Fruit fly (Drosophila melanogaster) whole organism, prepupa: ENCODE results near the gene Obp85a.
A peak's percentile ranks its signal among the peaks of the same experiment; 100 is the strongest.

Experiments used
- Blimp-1 ChIP-seq: fragments of 200-800 bp; sonication (Bioruptor generic); optimal IDR thresholded peaks from 3 replicates; lab custom pipeline; 2017; ENCODE audit warnings: missing biosample characterization, missing genetic modification characterization, mild to moderate bottlenecking, moderate library complexity, missing genetic modification reagents
- CG10631 ChIP-seq: fragments of 200-800 bp; sonication (Bioruptor generic); optimal IDR thresholded peaks from 2 replicates; lab custom pipeline; 2016; ENCODE audit warnings: missing biosample characterization, missing genetic modification characterization
- CG10669 ChIP-seq: fragments of 200-800 bp; sonication (Bioruptor generic); optimal IDR thresholded peaks from 3 replicates; lab custom pipeline; 2018; ENCODE audit warnings: missing biosample characterization, mild to moderate bottlenecking, missing genetic modification characterization, moderate library complexity
- CG11294 ChIP-seq: fragments of 200-800 bp; sonication (Bioruptor generic); IDR thresholded peaks from 2 replicates; pipeline ENCODE4 v1.3.6; 2022; ENCODE audit warnings: missing biosample characterization, missing genetic modification characterization
- CG15336 ChIP-seq: fragments of 200-800 bp; sonication (Bioruptor generic); IDR thresholded peaks from 2 replicates; pipeline ENCODE4 v1.3.6; 2022; ENCODE audit warnings: missing biosample characterization, missing genetic modification characterization
- CG1621 ChIP-seq: fragments of 200-800 bp; sonication (Bioruptor generic); optimal IDR thresholded peaks from 3 replicates; lab custom pipeline; 2018; ENCODE audit warnings: missing biosample characterization, mild to moderate bottlenecking, missing genetic modification characterization
- CG16779 ChIP-seq: fragments of 200-800 bp; sonication (Bioruptor generic); optimal IDR thresholded peaks from 3 replicates; lab custom pipeline; 2017; ENCODE audit warnings: missing biosample characterization, mild to moderate bottlenecking, missing genetic modification characterization
- CG3032 ChIP-seq: fragments of 200-800 bp; optimal IDR thresholded peaks from 2 replicates; lab custom pipeline; 2019; ENCODE audit warnings: missing biosample characterization, mild to moderate bottlenecking, missing genetic modification characterization, moderate library complexity
- CG31627 ChIP-seq: fragments of 200-800 bp; sonication (Bioruptor generic); optimal IDR thresholded peaks from 3 replicates; lab custom pipeline; 2016; ENCODE audit warnings: missing biosample characterization, missing genetic modification characterization
- CG32006 ChIP-seq: fragments of 200-800 bp; sonication (Bioruptor generic); optimal IDR thresholded peaks from 3 replicates; lab custom pipeline; 2017; ENCODE audit warnings: missing biosample characterization, mild to moderate bottlenecking, missing genetic modification characterization
- CG3919 ChIP-seq: fragments of 200-800 bp; sonication (Bioruptor generic); optimal IDR thresholded peaks from 3 replicates; lab custom pipeline; 2016; ENCODE audit warnings: missing biosample characterization, missing genetic modification characterization
- CG6163 ChIP-seq: fragments of 200-800 bp; sonication (Bioruptor generic); IDR thresholded peaks from 3 replicates; pipeline ENCODE4 v1.3.6; 2022; ENCODE audit warnings: missing biosample characterization, missing genetic modification characterization
- CG6792 ChIP-seq: fragments of 200-800 bp; sonication (Bioruptor generic); optimal IDR thresholded peaks from 3 replicates; lab custom pipeline; 2016; ENCODE audit warnings: missing biosample characterization, missing genetic modification characterization
- CG6808 ChIP-seq: fragments of 200-800 bp; sonication (Bioruptor generic); optimal IDR thresholded peaks from 3 replicates; lab custom pipeline; 2017; ENCODE audit warnings: missing biosample characterization, missing genetic modification characterization, mild to moderate bottlenecking, moderate library complexity, missing genetic modification reagents
- CG6854 ChIP-seq: fragments of 200-800 bp; sonication (Bioruptor generic); optimal IDR thresholded peaks from 2 replicates; lab custom pipeline; 2017; ENCODE audit warnings: missing biosample characterization, mild to moderate bottlenecking, missing genetic modification characterization
- CG7368 ChIP-seq: fragments of 200-800 bp; sonication (Bioruptor generic); optimal IDR thresholded peaks from 3 replicates; lab custom pipeline; 2016; ENCODE audit warnings: missing biosample characterization, missing genetic modification characterization
- CG8119 ChIP-seq: fragments of 200-800 bp; sonication (Bioruptor generic); IDR thresholded peaks from 3 replicates; pipeline ENCODE4 v1.3.6; 2022; ENCODE audit warnings: missing biosample characterization, missing genetic modification characterization
- CG8319 ChIP-seq: fragments of 200-800 bp; sonication (Bioruptor generic); optimal IDR thresholded peaks from 3 replicates; lab custom pipeline; 2016; ENCODE audit warnings: missing biosample characterization, missing genetic modification characterization
- CG9139 ChIP-seq: fragments of 200-800 bp; sonication (Bioruptor generic); optimal IDR thresholded peaks from 3 replicates; lab custom pipeline; 2017; ENCODE audit warnings: missing biosample characterization, mild to moderate bottlenecking, missing genetic modification characterization
- Eip75B ChIP-seq: fragments of 200-800 bp; sonication (Bioruptor generic); optimal IDR thresholded peaks from 3 replicates; lab custom pipeline; 2016; ENCODE audit warnings: missing biosample characterization, missing genetic modification characterization
- Eip78C ChIP-seq: fragments of 200-800 bp; sonication (Bioruptor generic); peaks from one replicate; lab custom pipeline; 2016; ENCODE audit warnings: missing biosample characterization, missing genetic modification characterization
- Ets21C ChIP-seq: fragments of 200-800 bp; sonication (Bioruptor generic); optimal IDR thresholded peaks from 3 replicates; lab custom pipeline; 2016; ENCODE audit warnings: missing biosample characterization, missing genetic modification characterization
- Ets96B ChIP-seq: fragments of 200-800 bp; optimal IDR thresholded peaks from 2 replicates; lab custom pipeline; 2019; ENCODE audit warnings: missing biosample characterization, mild to moderate bottlenecking, missing genetic modification characterization, moderate library complexity
- Hr38 ChIP-seq: sonication (Bioruptor generic); optimal IDR thresholded peaks from 2 replicates; lab custom pipeline; 2016; ENCODE audit warnings: missing biosample characterization, missing genetic modification characterization
- Hr39 ChIP-seq: fragments of 200-800 bp; sonication (Bioruptor generic); optimal IDR thresholded peaks from 2 replicates; lab custom pipeline; 2016; ENCODE audit warnings: missing biosample characterization, missing genetic modification characterization
- Hr4 ChIP-seq: fragments of 200-800 bp; sonication (Bioruptor generic); optimal IDR thresholded peaks from 3 replicates; lab custom pipeline; 2016; ENCODE audit warnings: missing biosample characterization, missing genetic modification characterization
- Lpt ChIP-seq: fragments of 200-800 bp; sonication (Bioruptor generic); optimal IDR thresholded peaks from 3 replicates; lab custom pipeline; 2016; ENCODE audit warnings: missing biosample characterization, missing genetic modification characterization
- Met ChIP-seq: fragments of 200-800 bp; sonication (Bioruptor generic); optimal IDR thresholded peaks from 3 replicates; lab custom pipeline; 2016; ENCODE audit warnings: missing biosample characterization, missing genetic modification characterization
- OdsH ChIP-seq: fragments of 200-800 bp; sonication (Bioruptor generic); optimal IDR thresholded peaks from 3 replicates; lab custom pipeline; 2016; ENCODE audit warnings: missing biosample characterization, missing genetic modification characterization
- Smox ChIP-seq: fragments of 200-800 bp; sonication (Bioruptor generic); optimal IDR thresholded peaks from 3 replicates; lab custom pipeline; 2016; ENCODE audit warnings: missing biosample characterization, missing genetic modification characterization
- Sox102F ChIP-seq: fragments of 200-800 bp; sonication (Bioruptor generic); optimal IDR thresholded peaks from 2 replicates; lab custom pipeline; 2016; ENCODE audit warnings: missing biosample characterization, mild to moderate bottlenecking, missing genetic modification characterization
- Sox14 ChIP-seq: fragments of 200-800 bp; sonication (Bioruptor generic); optimal IDR thresholded peaks from 3 replicates; lab custom pipeline; 2016; ENCODE audit warnings: missing biosample characterization, missing genetic modification characterization
- Sox15 ChIP-seq: fragments of 200-800 bp; sonication (Bioruptor generic); optimal IDR thresholded peaks from 3 replicates; lab custom pipeline; 2016; ENCODE audit warnings: missing biosample characterization, missing genetic modification characterization
- achi ChIP-seq: fragments of 200-800 bp; sonication (Bioruptor generic); optimal IDR thresholded peaks from 3 replicates; lab custom pipeline; 2016; ENCODE audit warnings: missing biosample characterization, missing genetic modification characterization
- acj6 ChIP-seq: fragments of 200-800 bp; sonication (Bioruptor generic); optimal IDR thresholded peaks from 3 replicates; lab custom pipeline; 2016; ENCODE audit warnings: missing biosample characterization, missing genetic modification characterization
- cyc ChIP-seq: fragments of 200-800 bp; sonication (Bioruptor generic); optimal IDR thresholded peaks from 3 replicates; lab custom pipeline; 2016; ENCODE audit warnings: missing biosample characterization, missing genetic modification characterization
- dac ChIP-seq: fragments of 200-800 bp; sonication (Bioruptor generic); optimal IDR thresholded peaks from 2 replicates; lab custom pipeline; 2017; ENCODE audit warnings: missing biosample characterization, mild to moderate bottlenecking, missing genetic modification characterization
- eg ChIP-seq: fragments of 200-800 bp; sonication (Bioruptor generic); IDR thresholded peaks from 3 replicates; pipeline ENCODE4 v1.3.6; 2022; ENCODE audit warnings: missing biosample characterization, missing genetic modification characterization
- esn ChIP-seq: fragments of 200-800 bp; sonication (Bioruptor generic); optimal IDR thresholded peaks from 2 replicates; lab custom pipeline; 2016; ENCODE audit warnings: missing biosample characterization, mild to moderate bottlenecking, missing genetic modification characterization, moderate library complexity
- fd59A ChIP-seq: fragments of 200-800 bp; sonication (Bioruptor generic); optimal IDR thresholded peaks from 2 replicates; lab custom pipeline; 2017; ENCODE audit warnings: missing biosample characterization, mild to moderate bottlenecking, missing genetic modification characterization, missing genetic modification reagents
- fd85E ChIP-seq: fragments of 200-800 bp; sonication (Bioruptor generic); optimal IDR thresholded peaks from 3 replicates; lab custom pipeline; 2016; ENCODE audit warnings: missing biosample characterization, missing genetic modification characterization
- fkh ChIP-seq: fragments of 200-800 bp; sonication (Bioruptor generic); optimal IDR thresholded peaks from 3 replicates; lab custom pipeline; 2017; ENCODE audit warnings: missing biosample characterization, mild to moderate bottlenecking, missing genetic modification characterization, moderate library complexity
- lz ChIP-seq: fragments of 200-800 bp; sonication (Bioruptor generic); optimal IDR thresholded peaks from 3 replicates; lab custom pipeline; 2016; ENCODE audit warnings: missing biosample characterization, missing genetic modification characterization
- net ChIP-seq: fragments of 200-800 bp; sonication (Bioruptor generic); optimal IDR thresholded peaks from 3 replicates; lab custom pipeline; 2016; ENCODE audit warnings: missing biosample characterization, missing genetic modification characterization
- pdm3 ChIP-seq: fragments of 200-800 bp; sonication (Bioruptor generic); optimal IDR thresholded peaks from 3 replicates; lab custom pipeline; 2016; ENCODE audit warnings: missing biosample characterization, missing genetic modification characterization
- salr ChIP-seq, 2 experiments: fragments of 200-800 bp; sonication (Bioruptor generic); optimal IDR thresholded peaks; 3 replicates each; lab custom pipeline; 2016 to 2018; ENCODE audit warnings: missing biosample characterization in 2 of 2, missing genetic modification characterization in 2 of 2, mild to moderate bottlenecking in 1 of 2
- spab ChIP-seq: fragments of 200-800 bp; sonication (Bioruptor generic); optimal IDR thresholded peaks from 2 replicates; lab custom pipeline; 2017; ENCODE audit warnings: missing biosample characterization, mild to moderate bottlenecking, missing genetic modification characterization, missing genetic modification reagents
- ss ChIP-seq, 2 experiments: fragments of 200-800 bp; sonication (Bioruptor generic); optimal IDR thresholded peaks; 2 replicates in 1 of 2; 3 replicates in 1 of 2; lab custom pipeline; 2017 to 2018; ENCODE audit warnings: mild to moderate bottlenecking in 2 of 2, missing biosample characterization in 2 of 2, missing genetic modification characterization in 2 of 2, moderate library complexity in 1 of 2
- topi ChIP-seq: fragments of 200-800 bp; sonication (Bioruptor generic); optimal IDR thresholded peaks from 3 replicates; lab custom pipeline; 2016; ENCODE audit warnings: missing biosample characterization, missing genetic modification characterization

Obp85a gene

dm6 chr3R:8448943-8449342 is 28.5 kb upstream of the Obp85a start:
- TF ChIP-seq Hr38 (GFP tag; lab: Kevin White, UChicago) (no peak), CG6854 (GFP tag; lab: Kevin White, UChicago) (no peak), CG8319 (GFP tag; lab: Kevin White, UChicago) (no peak), pdm3 (GFP tag; lab: Kevin White, UChicago) (no peak), CG11294 (GFP tag; lab: Robert Waterston, UW) (no peak), CG31627 (no peak), Sox102F (GFP tag; lab: Kevin White, UChicago) (no peak), CG15336 (no peak)

dm6 chr3R:8445444-8445843 is 25.0 kb upstream of the Obp85a start:
- TF ChIP-seq CG31627 (no peak), CG10631 (GFP tag; lab: Kevin White, UChicago) (peak; percentile 26), Eip75B (GFP tag; lab: Kevin White, UChicago) (peak; percentile 42), Sox102F (GFP tag; lab: Kevin White, UChicago) (no peak), Met (GFP tag; lab: Kevin White, UChicago) (peak; percentile 39), cyc (GFP tag; lab: Kevin White, UChicago) (peak; percentile 24), OdsH (GFP tag; lab: Kevin White, UChicago) (peak; percentile 29), CG1621 (no peak), esn (GFP tag; lab: Kevin White, UChicago) (no peak), Smox (GFP tag; lab: Kevin White, UChicago) (peak; percentile 35), CG9139 (GFP tag; lab: Kevin White, UChicago) (no peak), lz (GFP tag; lab: Kevin White, UChicago) (peak; percentile 19), acj6 (GFP tag; lab: Kevin White, UChicago) (peak; percentile 27), fd59A (GFP tag; lab: Kevin White, UChicago) (no peak), CG8319 (GFP tag; lab: Kevin White, UChicago) (no peak), pdm3 (GFP tag; lab: Kevin White, UChicago) (peak; percentile 38), CG15336 (peak; percentile 25; the same call in 1 of the 2 replicates), Ets96B (peak; percentile 63), topi (GFP tag; lab: Kevin White, UChicago) (peak; percentile 14), CG3032 (tag; lab: Kevin White, UChicago) (peak; percentile 62), CG6792 (peak; percentile 33), fkh (GFP tag; lab: Kevin White, UChicago) (no peak), net (GFP tag; lab: Kevin White, UChicago) (no peak), Ets21C (no peak), dac (GFP tag; lab: Kevin White, UChicago) (no peak), CG7368 (GFP tag; lab: Kevin White, UChicago) (no peak), salr (GFP tag; optimal IDR thresholded peaks at IDR 0.05; lab: Kevin White, UChicago) (peak in 1 of 2 experiments; percentile 18), CG11294 (GFP tag; lab: Robert Waterston, UW) (no peak), ss (GFP tag; optimal IDR thresholded peaks at IDR 0.05; lab: Kevin White, UChicago) (peak in 1 of 2 experiments; percentile 33), Eip78C (peak; percentile 73), CG32006 (GFP tag; lab: Kevin White, UChicago) (peak; percentile 41), eg (peak; percentile 55), CG6163 (GFP tag; lab: Robert Waterston, UW) (peak; percentile 44; the same call in 1 of the 3 replicates), Hr38 (GFP tag; lab: Kevin White, UChicago) (no peak), CG3919 (peak; percentile 42), CG8119 (GFP tag; lab: Robert Waterston, UW) (no peak), Blimp-1 (GFP tag; lab: Kevin White, UChicago) (no peak), Lpt (GFP tag; lab: Kevin White, UChicago) (no peak), Sox15 (GFP tag; lab: Kevin White, UChicago) (no peak), Hr39 (GFP tag; lab: Kevin White, UChicago) (peak; percentile 0), Hr4 (no peak), achi (GFP tag; lab: Kevin White, UChicago) (peak; percentile 18), CG16779 (tag; lab: Kevin White, UChicago) (no peak), fd85E (GFP tag; lab: Kevin White, UChicago) (no peak), CG10669 (GFP tag; lab: Kevin White, UChicago) (peak; percentile 55), spab (GFP tag; lab: Kevin White, UChicago) (peak; percentile 23), Sox14 (GFP tag; lab: Kevin White, UChicago) (peak; percentile 15), CG6808 (GFP tag; lab: Kevin White, UChicago) (peak; percentile 43)
